Worm (Caenorhabditis elegans): Measurements from ENCODE around the gene Y116A8C.30.

Gene Y116A8C.30

DNA sequence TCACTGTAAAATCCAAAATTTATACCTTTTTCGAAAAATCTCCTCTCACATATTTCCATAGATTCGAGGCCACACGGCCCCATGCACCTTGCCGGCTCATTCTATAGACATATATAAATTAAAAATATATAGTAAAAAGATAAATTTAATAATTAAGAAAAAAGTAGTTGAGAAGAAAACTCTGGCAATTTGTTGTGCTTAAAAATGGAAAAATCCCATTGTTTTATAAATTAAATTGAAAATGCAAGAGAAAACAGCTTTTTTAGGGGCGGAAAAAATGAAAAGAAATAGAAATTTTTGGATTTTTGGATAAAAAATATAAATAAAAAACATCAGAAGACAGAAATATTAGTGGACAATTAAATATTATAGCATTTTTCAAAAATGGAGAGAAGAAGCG is at the start of gene Y116A8C.30:
Gene Y116A8C.30 (minus strand): TSS at position 101 of the 400 bp plus-strand sequence.
- TF ChIP-seq Y22D7AL.16 (tag; optimal IDR thresholded peaks at IDR 0.05) (no peak), F13H6.1 (tag; optimal IDR thresholded peaks at IDR 0.05) (no peak)

DNA sequence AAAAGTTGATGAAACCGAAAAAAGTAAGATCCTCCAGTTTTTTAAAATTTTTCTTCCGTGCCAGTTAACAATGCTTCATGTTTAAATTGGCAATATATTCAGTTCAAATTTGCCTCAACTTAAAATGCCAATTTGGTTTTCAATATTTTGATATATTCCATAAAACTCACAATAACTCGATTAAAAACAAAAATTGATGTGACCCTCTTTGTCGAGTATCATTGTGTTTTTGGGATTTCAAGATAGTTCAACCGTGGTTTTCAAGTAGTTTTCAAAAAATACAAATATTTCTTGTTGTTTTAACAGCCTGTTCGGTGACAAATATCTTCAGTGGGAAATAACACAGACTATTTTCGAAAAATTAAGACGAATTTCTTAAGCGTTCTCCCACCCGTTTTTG is 49.5 kb upstream of the Y116A8C.30 start:
- TF ChIP-seq C08G9.2 (tag; optimal IDR thresholded peaks at IDR 0.05) (no peak), pqm-1 (tag; optimal IDR thresholded peaks at IDR 0.05) (no peak), ahr-1 (tag; optimal IDR thresholded peaks at IDR 0.05) (no peak), ceh-18 (tag; optimal IDR thresholded peaks at IDR 0.05) (no peak), pros-1 (tag; optimal IDR thresholded peaks at IDR 0.05) (no peak), sox-2 (GFP tag; IDR thresholded peaks at IDR 0.05) (no peak), sdc-2 (tag; optimal IDR thresholded peaks at IDR 0.05) (no peak), T23F11.4 (GFP tag; optimal IDR thresholded peaks at IDR 0.05) (no peak), ets-4 (tag; optimal IDR thresholded peaks at IDR 0.05) (no peak), hlh-8 (tag; optimal IDR thresholded peaks at IDR 0.05) (no peak), ceh-30 (tag; optimal IDR thresholded peaks at IDR 0.05) (no peak), hlh-13 (GFP tag; optimal IDR thresholded peaks at IDR 0.05) (no peak), pag-3 (tag; optimal IDR thresholded peaks at IDR 0.05; ENCODE audit: borderline replicate concordance) (no peak), ceh-22 (tag; optimal IDR thresholded peaks at IDR 0.05) (no peak), fkh-10 (GFP tag; optimal IDR thresholded peaks at IDR 0.05) (no peak), pax-1 (tag; optimal IDR thresholded peaks at IDR 0.05) (no peak), pha-2 (tag; optimal IDR thresholded peaks at IDR 0.05) (no peak), lim-6 (tag; optimal IDR thresholded peaks at IDR 0.05) (no peak), odd-2 (tag; optimal IDR thresholded peaks at IDR 0.05) (no peak)

DNA sequence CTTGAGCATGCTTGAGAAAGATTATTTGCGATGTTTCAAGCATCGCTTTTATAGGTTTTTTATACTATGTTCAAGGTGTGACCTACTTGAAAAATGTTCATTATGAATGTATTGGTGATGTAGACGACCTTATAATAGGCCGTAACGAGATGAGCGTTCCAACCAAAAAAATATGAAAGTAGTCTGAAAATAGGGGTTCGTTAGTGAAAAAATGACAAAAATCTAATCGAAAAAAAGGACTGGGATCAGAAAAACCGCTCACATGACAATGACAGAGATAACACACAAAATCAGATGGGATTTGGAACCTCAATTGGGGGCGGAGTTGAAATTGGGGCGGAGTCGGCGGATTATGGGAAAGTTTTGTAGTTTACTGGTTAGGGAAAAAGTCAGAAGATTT is 47.4 kb upstream of the Y116A8C.30 start, which contains the start of gene Y116A8C.40:
Gene Y116A8C.40 (minus strand): TSS at position 101 of the 400 bp plus-strand sequence.
- TF ChIP-seq fax-1 (tag; optimal IDR thresholded peaks at IDR 0.05) = no peak
- TF ChIP-seq pat-9 (tag; optimal IDR thresholded peaks at IDR 0.05) = no peak
- no peak for TF ChIP-seq ceh-2 (tag; optimal IDR thresholded peaks at IDR 0.05)
- no peak for TF ChIP-seq gmeb-2 (tag; optimal IDR thresholded peaks at IDR 0.05)
- TF ChIP-seq ceh-9 (tag; optimal IDR thresholded peaks at IDR 0.05) = no peak
- no peak for TF ChIP-seq ztf-16 (tag; optimal IDR thresholded peaks at IDR 0.05)
- TF ChIP-seq odd-2 (tag; optimal IDR thresholded peaks at IDR 0.05) = no peak
- no peak for TF ChIP-seq mec-3 (tag; optimal IDR thresholded peaks at IDR 0.05; ENCODE audit: borderline replicate concordance)
- TF ChIP-seq ceh-18 (tag; optimal IDR thresholded peaks at IDR 0.05) = no peak
- no peak for TF ChIP-seq hlh-15 (tag; optimal IDR thresholded peaks at IDR 0.05)
- TF ChIP-seq hlh-8 (tag; optimal IDR thresholded peaks at IDR 0.05) = no peak
- TF ChIP-seq ceh-48 (tag; optimal IDR thresholded peaks at IDR 0.05) = no peak
- TF ChIP-seq syd-9 (tag; optimal IDR thresholded peaks at IDR 0.05) = no peak
- no peak for TF ChIP-seq unc-42 (tag; optimal IDR thresholded peaks at IDR 0.05)
- no peak for TF ChIP-seq dve-1 (tag; optimal IDR thresholded peaks at IDR 0.05)
- TF ChIP-seq ceh-6 (GFP tag; optimal IDR thresholded peaks at IDR 0.05) = no peak
- TF ChIP-seq hlh-6 (tag; optimal IDR thresholded peaks at IDR 0.05) = no peak

DNA sequence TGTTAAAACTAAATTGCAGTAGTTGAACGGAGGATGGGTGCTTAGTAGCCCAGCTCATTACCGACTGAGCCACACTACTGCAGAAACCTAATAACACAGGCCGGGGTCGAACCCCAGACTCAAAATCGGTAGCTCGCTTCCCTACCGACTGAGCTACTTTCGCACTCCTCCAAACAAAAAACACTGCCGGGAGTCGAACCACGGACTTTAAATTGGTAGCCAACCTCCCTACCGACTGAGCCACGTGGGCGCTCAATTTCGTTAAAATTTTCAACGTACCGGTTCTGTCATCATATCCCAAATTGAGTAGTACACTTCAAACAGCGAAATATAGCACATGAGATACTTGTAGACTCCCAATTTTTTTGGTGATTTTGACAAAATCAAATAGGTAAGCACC is 46.9 kb upstream of the Y116A8C.30 start:
- no peak for TF ChIP-seq gmeb-2 (tag; optimal IDR thresholded peaks at IDR 0.05)
- no peak for TF ChIP-seq sox-2 (GFP tag; IDR thresholded peaks at IDR 0.05)
- TF ChIP-seq F13H6.1 (tag; optimal IDR thresholded peaks at IDR 0.05) = no peak
- no peak for TF ChIP-seq ceh-48 (tag; optimal IDR thresholded peaks at IDR 0.05)
- no peak for TF ChIP-seq eyg-1 (tag; optimal IDR thresholded peaks at IDR 0.05)
- TF ChIP-seq Y22D7AL.16 (tag; optimal IDR thresholded peaks at IDR 0.05) = no peak
- TF ChIP-seq unc-3 (GFP tag; conservative IDR thresholded peaks at IDR 0.05) = no peak
- no peak for TF ChIP-seq unc-3 (tag; optimal IDR thresholded peaks at IDR 0.05)
- TF ChIP-seq nhr-11 (tag; optimal IDR thresholded peaks at IDR 0.05) = no peak
- TF ChIP-seq lin-11 (tag; optimal IDR thresholded peaks at IDR 0.05) = no peak
- TF ChIP-seq odd-2 (tag; optimal IDR thresholded peaks at IDR 0.05) = no peak
- no peak for TF ChIP-seq ceh-14 (tag; optimal IDR thresholded peaks at IDR 0.05)
- no peak for TF ChIP-seq pros-1 (tag; optimal IDR thresholded peaks at IDR 0.05)
- no peak for TF ChIP-seq T23F11.4 (GFP tag; optimal IDR thresholded peaks at IDR 0.05)
- no peak for TF ChIP-seq ahr-1 (tag; optimal IDR thresholded peaks at IDR 0.05)
- TF ChIP-seq unc-86 (tag; optimal IDR thresholded peaks at IDR 0.05) = no peak
- no peak for TF ChIP-seq ama-1 (optimal IDR thresholded peaks at IDR 0.05)
- TF ChIP-seq ztf-16 (tag; optimal IDR thresholded peaks at IDR 0.05) = no peak
- TF ChIP-seq pag-3 (tag; optimal IDR thresholded peaks at IDR 0.05; ENCODE audit: borderline replicate concordance) = no peak
- TF ChIP-seq hlh-8 (tag; optimal IDR thresholded peaks at IDR 0.05) = no peak

Measured in whole organism, late embryonic.